Fruit fly (Drosophila melanogaster) whole organism, embryonic: ENCODE measurements around the gene CG3198.

Source experiments
- Adf1 ChIP-seq: fragments of 200-800 bp; sonication (Bioruptor generic); IDR thresholded peaks from 2 replicates; pipeline ENCODE4 v1.3.6; 2022; ENCODE audit warnings: missing biosample characterization, missing genetic modification characterization
- CG10462 ChIP-seq: fragments of 200-800 bp; sonication (Bioruptor generic); optimal IDR thresholded peaks from 2 replicates; lab custom pipeline; 2016; ENCODE audit warnings: missing biosample characterization, missing genetic modification characterization
- CG12744 ChIP-seq: fragments of 200-800 bp; sonication (Bioruptor generic); optimal IDR thresholded peaks from 2 replicates; lab custom pipeline; 2016; ENCODE audit warnings: missing biosample characterization, missing genetic modification characterization
- CG14667 ChIP-seq: fragments of 200-800 bp; sonication (Bioruptor generic); IDR thresholded peaks from 2 replicates; pipeline ENCODE4 v1.3.6; 2022; ENCODE audit warnings: missing biosample characterization, missing genetic modification characterization
- CG15011 ChIP-seq: fragments of 200-800 bp; sonication (Bioruptor generic); optimal IDR thresholded peaks from 3 replicates; lab custom pipeline; 2018; ENCODE audit warnings: missing biosample characterization, mild to moderate bottlenecking, missing genetic modification characterization
- CG15269 ChIP-seq: fragments of 200-800 bp; sonication (Bioruptor generic); optimal IDR thresholded peaks from 2 replicates; lab custom pipeline; 2018; ENCODE audit warnings: missing biosample characterization, mild to moderate bottlenecking, missing genetic modification characterization, moderate library complexity
- CG15479 ChIP-seq: fragments of 200-800 bp; sonication (Bioruptor generic); optimal IDR thresholded peaks from 3 replicates; lab custom pipeline; 2019; ENCODE audit warnings: missing biosample characterization, mild to moderate bottlenecking, missing genetic modification characterization, moderate library complexity
- CG1602 ChIP-seq: fragments of 200-800 bp; sonication (Bioruptor generic); optimal IDR thresholded peaks from 3 replicates; lab custom pipeline; 2016; ENCODE audit warnings: missing biosample characterization, missing genetic modification characterization
- CG1647 ChIP-seq: fragments of 200-800 bp; sonication (Bioruptor generic); optimal IDR thresholded peaks from 3 replicates; lab custom pipeline; 2016; ENCODE audit warnings: missing biosample characterization, missing genetic modification characterization
- CG17328 ChIP-seq: fragments of 200-800 bp; sonication (Bioruptor generic); IDR thresholded peaks from 2 replicates; pipeline ENCODE4 v1.3.6; 2022; ENCODE audit warnings: missing biosample characterization, missing genetic modification characterization
- CG17361 ChIP-seq: fragments of 200-800 bp; sonication (Bioruptor generic); IDR thresholded peaks from 3 replicates; pipeline ENCODE4 v1.3.6; 2022; ENCODE audit warnings: missing biosample characterization, missing genetic modification characterization
- CG1792 ChIP-seq: fragments of 200-800 bp; sonication (Bioruptor generic); optimal IDR thresholded peaks from 2 replicates; lab custom pipeline; 2016; ENCODE audit warnings: missing biosample characterization, missing genetic modification characterization
- CG18619 ChIP-seq: fragments of 200-800 bp; sonication (Bioruptor generic); optimal IDR thresholded peaks from 3 replicates; lab custom pipeline; 2017; ENCODE audit warnings: missing biosample characterization, mild to moderate bottlenecking, missing genetic modification characterization
- CG2129 ChIP-seq: fragments of 200-800 bp; sonication (Bioruptor generic); IDR thresholded peaks from 2 replicates; pipeline ENCODE4 v1.3.6; 2022; ENCODE audit warnings: missing biosample characterization, missing genetic modification characterization; ENCODE audit not compliant: partially characterized antibody
- CG34224 ChIP-seq: fragments of 200-800 bp; sonication (Bioruptor generic); IDR thresholded peaks from 3 replicates; pipeline ENCODE4 v1.3.6; 2022; ENCODE audit warnings: missing biosample characterization, missing genetic modification characterization; ENCODE audit not compliant: partially characterized antibody
- CG6272 ChIP-seq: fragments of 200-800 bp; sonication (Bioruptor generic); IDR thresholded peaks from 2 replicates; pipeline ENCODE4 v1.3.6; 2022; ENCODE audit warnings: missing biosample characterization, missing genetic modification characterization
- CG6765 ChIP-seq: fragments of 200-800 bp; sonication (Bioruptor generic); optimal IDR thresholded peaks from 3 replicates; lab custom pipeline; 2017; ENCODE audit warnings: missing biosample characterization, mild to moderate bottlenecking, missing genetic modification characterization
- CG7786 ChIP-seq: fragments of 200-800 bp; sonication (Bioruptor generic); optimal IDR thresholded peaks from 2 replicates; lab custom pipeline; 2016; ENCODE audit warnings: missing biosample characterization, missing genetic modification characterization
- CG7839 ChIP-seq: fragments of 200-800 bp; sonication (Bioruptor generic); optimal IDR thresholded peaks from 3 replicates; lab custom pipeline; 2018; ENCODE audit warnings: missing biosample characterization, mild to moderate bottlenecking, missing genetic modification characterization, moderate library complexity
- CG7987 ChIP-seq: fragments of 200-800 bp; sonication (Bioruptor generic); optimal IDR thresholded peaks from 2 replicates; lab custom pipeline; 2018; ENCODE audit warnings: missing biosample characterization, mild to moderate bottlenecking, missing genetic modification characterization, moderate library complexity
- CG8388 ChIP-seq: fragments of 200-800 bp; sonication (Bioruptor generic); optimal IDR thresholded peaks from 2 replicates; lab custom pipeline; 2019; ENCODE audit warnings: missing biosample characterization, mild to moderate bottlenecking, missing genetic modification characterization, moderate library complexity
- CG8478 ChIP-seq: fragments of >200 bp; optimal IDR thresholded peaks from 2 replicates; lab custom pipeline; 2018
- CG9727 ChIP-seq: fragments of 200-800 bp; sonication (Bioruptor generic); optimal IDR thresholded peaks from 3 replicates; lab custom pipeline; 2017; ENCODE audit warnings: missing biosample characterization, mild to moderate bottlenecking, missing genetic modification characterization
- CG9797 ChIP-seq: fragments of 200-800 bp; sonication (Bioruptor generic); optimal IDR thresholded peaks from 3 replicates; lab custom pipeline; 2018; ENCODE audit warnings: missing biosample characterization, mild to moderate bottlenecking, missing genetic modification characterization
- D19B ChIP-seq: fragments of 200-800 bp; sonication (Bioruptor generic); optimal IDR thresholded peaks from 2 replicates; lab custom pipeline; 2017; ENCODE audit warnings: missing biosample characterization, mild to moderate bottlenecking, missing genetic modification characterization
- E2f2 ChIP-seq: fragments of 200-800 bp; sonication (Bioruptor generic); IDR thresholded peaks from 2 replicates; pipeline ENCODE4 v1.3.6; 2022; ENCODE audit warnings: missing biosample characterization, missing genetic modification characterization
- Hand ChIP-seq: fragments of 200-800 bp; sonication (Bioruptor generic); optimal IDR thresholded peaks from 2 replicates; lab custom pipeline; 2017; ENCODE audit warnings: mild to moderate bottlenecking, missing biosample characterization, missing genetic modification reagents, missing genetic modification characterization
- Hr3 ChIP-seq: fragments of 200-800 bp; sonication (Bioruptor generic); optimal IDR thresholded peaks from 3 replicates; lab custom pipeline; 2016; ENCODE audit warnings: missing biosample characterization, missing genetic modification characterization
- Jarid2 ChIP-seq: fragments of 200-800 bp; sonication (Bioruptor generic); optimal IDR thresholded peaks from 3 replicates; lab custom pipeline; 2017; ENCODE audit warnings: mild to moderate bottlenecking, missing biosample characterization, missing genetic modification reagents, missing genetic modification characterization
- Max ChIP-seq: fragments of 200-800 bp; sonication (Bioruptor generic); optimal IDR thresholded peaks from 2 replicates; lab custom pipeline; 2016; ENCODE audit warnings: missing biosample characterization, mild to moderate bottlenecking, missing genetic modification characterization
- Meics ChIP-seq: fragments of 200-800 bp; sonication (Bioruptor generic); optimal IDR thresholded peaks from 2 replicates; lab custom pipeline; 2017; ENCODE audit warnings: missing biosample characterization, mild to moderate bottlenecking, missing genetic modification characterization
- Nf-YC ChIP-seq: fragments of 200-800 bp; optimal IDR thresholded peaks from 3 replicates; lab custom pipeline; 2019; ENCODE audit warnings: missing biosample characterization, mild to moderate bottlenecking, missing genetic modification characterization, moderate library complexity
- Pdp1 ChIP-seq, 2 experiments: fragments of 200-800 bp; sonication (Bioruptor generic); optimal IDR thresholded peaks; 3 replicates each; lab custom pipeline; 2016; ENCODE audit warnings: missing biosample characterization in 2 of 2, missing genetic modification characterization in 2 of 2, mild to moderate bottlenecking in 1 of 2, moderate library complexity in 1 of 2
- Trl ChIP-seq, 3 experiments: fragments of >200 bp in 2 of 3; fragments of 200-800 bp in 1 of 3; sonication (Bioruptor generic) in 1 of 3; optimal IDR thresholded peaks; 2 replicates in 1 of 3; 3 replicates in 2 of 3; lab custom pipeline; 2016 to 2017; ENCODE audit warnings: missing biosample characterization in 1 of 3, missing genetic modification characterization in 1 of 3
- al ChIP-seq: fragments of 200-800 bp; sonication (Bioruptor generic); IDR thresholded peaks from 2 replicates; pipeline ENCODE4 v1.3.6; 2022; ENCODE audit warnings: missing biosample characterization, missing genetic modification characterization
- caup ChIP-seq: fragments of 200-800 bp; sonication (Bioruptor generic); optimal IDR thresholded peaks from 3 replicates; lab custom pipeline; 2017; ENCODE audit warnings: missing biosample characterization, mild to moderate bottlenecking, missing genetic modification characterization, moderate library complexity; ENCODE audit not compliant: severe bottlenecking
- gcm ChIP-seq: fragments of 200-800 bp; sonication (Bioruptor generic); optimal IDR thresholded peaks from 2 replicates; lab custom pipeline; 2019; ENCODE audit warnings: missing biosample characterization, mild to moderate bottlenecking, missing genetic modification characterization, moderate library complexity
- grau ChIP-seq: fragments of 200-800 bp; optimal IDR thresholded peaks from 3 replicates; lab custom pipeline; 2019; ENCODE audit warnings: missing biosample characterization, mild to moderate bottlenecking, missing genetic modification characterization, moderate library complexity
- kay ChIP-seq: fragments of 200-800 bp; sonication (Bioruptor generic); optimal IDR thresholded peaks from 2 replicates; lab custom pipeline; 2016; ENCODE audit warnings: missing biosample characterization, missing genetic modification characterization
- ken ChIP-seq: fragments of 200-800 bp; sonication (Bioruptor generic); IDR thresholded peaks from 3 replicates; pipeline ENCODE4 v1.3.6; 2022; ENCODE audit warnings: missing biosample characterization, missing genetic modification characterization
- mirr ChIP-seq: fragments of 200-800 bp; sonication (Bioruptor generic); optimal IDR thresholded peaks from 3 replicates; lab custom pipeline; 2018; ENCODE audit warnings: missing biosample characterization, mild to moderate bottlenecking, missing genetic modification characterization
- otp ChIP-seq: fragments of 200-800 bp; sonication (Bioruptor generic); IDR thresholded peaks from 3 replicates; pipeline ENCODE4, ENCODE4 v1.3.6; 2022; ENCODE audit warnings: missing biosample characterization, missing genetic modification characterization
- pb ChIP-seq: fragments of 200-800 bp; sonication (Bioruptor generic); optimal IDR thresholded peaks from 3 replicates; lab custom pipeline; 2016; ENCODE audit warnings: missing biosample characterization, missing genetic modification characterization
- pzg ChIP-seq: fragments of 200-800 bp; sonication (Bioruptor generic); optimal IDR thresholded peaks from 3 replicates; lab custom pipeline; 2018; ENCODE audit warnings: missing biosample characterization, mild to moderate bottlenecking, missing genetic modification characterization, moderate library complexity
- ranshi ChIP-seq: fragments of 200-800 bp; sonication (Bioruptor generic); IDR thresholded peaks from 2 replicates; pipeline ENCODE4 v1.3.6; 2022; ENCODE audit warnings: missing biosample characterization, missing genetic modification characterization
- scrt ChIP-seq: fragments of 200-800 bp; sonication (Bioruptor generic); optimal IDR thresholded peaks from 2 replicates; lab custom pipeline; 2018; ENCODE audit warnings: missing biosample characterization, mild to moderate bottlenecking, missing genetic modification characterization, moderate library complexity
- shn ChIP-seq: fragments of 200-800 bp; sonication (Bioruptor generic); optimal IDR thresholded peaks from 3 replicates; lab custom pipeline; 2016; ENCODE audit warnings: missing biosample characterization, missing genetic modification characterization
- so ChIP-seq: fragments of 200-800 bp; sonication (Bioruptor generic); IDR thresholded peaks from 3 replicates; pipeline ENCODE4 v1.3.6; 2022; ENCODE audit warnings: missing biosample characterization, missing genetic modification characterization
- usp ChIP-seq: fragments of >200 bp; optimal IDR thresholded peaks from 2 replicates; lab custom pipeline; 2017; ENCODE audit warnings: missing biosample characterization, missing genetic modification characterization
- zfh1 ChIP-seq: fragments of 200-800 bp; sonication (Bioruptor generic); IDR thresholded peaks from 3 replicates; pipeline ENCODE4 v1.3.6; 2022; ENCODE audit warnings: missing biosample characterization, missing genetic modification characterization

The CG3198 gene

dm6 chrX:6711295-6711694, 37.5 kb upstream of the CG3198 start (continued):
- TF ChIP-seq CG1602, result peak; percentile 49
- peak; percentile 50 for TF ChIP-seq CG1792 (GFP tag; lab: Kevin White, UChicago)
- peak; percentile 48; the same call in 1 of the 2 replicates for TF ChIP-seq ranshi (GFP tag; lab: Robert Waterston, UW)
- peak; percentile 75 for TF ChIP-seq CG17328 (GFP tag; lab: Robert Waterston, UW)
- peak; percentile 68 for TF ChIP-seq Hr3 (GFP tag; lab: Kevin White, UChicago)
- TF ChIP-seq CG10462, result peak; percentile 37
- peak; percentile 53 for TF ChIP-seq Nf-YC (tag; lab: Kevin White, UChicago)
- peak; percentile 44; the same call in 1 of the 2 replicates for TF ChIP-seq CG14667 (GFP tag; lab: Robert Waterston, UW)
- peak; percentile 50 for TF ChIP-seq CG1647 (GFP tag; lab: Kevin White, UChicago)
- TF ChIP-seq Meics (GFP tag; lab: Kevin White, UChicago), result peak; percentile 81
- TF ChIP-seq CG15011, result peak; percentile 62
- TF ChIP-seq D19B (GFP tag; lab: Kevin White, UChicago), result peak; percentile 45
- TF ChIP-seq CG9797 (GFP tag; lab: Kevin White, UChicago), result no peak
- peak; percentile 69 for TF ChIP-seq caup (GFP tag; lab: Kevin White, UChicago)
- no peak for TF ChIP-seq pzg (GFP tag; lab: Kevin White, UChicago)
- TF ChIP-seq CG34224 (GFP tag; lab: Robert Waterston, UW), result no peak
- no peak for TF ChIP-seq CG15479 (GFP tag; lab: Kevin White, UChicago)
- TF ChIP-seq CG17361 (GFP tag; lab: Robert Waterston, UW), result peak; percentile 76
- TF ChIP-seq E2f2 (GFP tag; lab: Robert Waterston, UW), result peak; percentile 61
- peak; percentile 74 for TF ChIP-seq CG18619 (GFP tag; lab: Kevin White, UChicago)
- peak; percentile 83 for TF ChIP-seq Hand (GFP tag; lab: Kevin White, UChicago)
- TF ChIP-seq zfh1 (GFP tag; lab: Robert Waterston, UW), result peak; percentile 72
- TF ChIP-seq gcm (GFP tag; lab: Kevin White, UChicago), result peak; percentile 81
- TF ChIP-seq CG7839 (tag; lab: Kevin White, UChicago), result peak; percentile 88
- TF ChIP-seq mirr (GFP tag; lab: Kevin White, UChicago), result no peak
- peak; percentile 83 for TF ChIP-seq CG7786 (GFP tag; lab: Kevin White, UChicago)
- peak; percentile 76 to 93 for TF ChIP-seq Pdp1 (GFP tag; optimal IDR thresholded peaks at IDR 0.05; lab: Kevin White, UChicago)
- peak; percentile 47 for TF ChIP-seq CG7987 (GFP tag; lab: Kevin White, UChicago)
- peak; percentile 72 for TF ChIP-seq CG9727
- peak; percentile 39; the same call in 1 of the 2 replicates for TF ChIP-seq al (GFP tag; lab: Robert Waterston, UW)
- TF ChIP-seq scrt (GFP tag; lab: Kevin White, UChicago), result peak; percentile 77
- TF ChIP-seq CG6272 (GFP tag; lab: Robert Waterston, UW), result peak; percentile 67
- TF ChIP-seq kay (GFP tag; lab: Kevin White, UChicago), result peak; percentile 68
- TF ChIP-seq grau (tag; lab: Kevin White, UChicago), result peak; percentile 84
- TF ChIP-seq CG12744 (GFP tag; lab: Kevin White, UChicago), result peak; percentile 63
- peak; percentile 66 for TF ChIP-seq shn (GFP tag; lab: Kevin White, UChicago)
- TF ChIP-seq Trl (optimal IDR thresholded peaks at IDR 0.05; lab: Kevin White, UChicago), result peak; percentile 27 to 62
- peak; percentile 65 for TF ChIP-seq Trl (GFP tag; optimal IDR thresholded peaks at IDR 0.05; lab: Kevin White, UChicago)
- TF ChIP-seq usp (GFP tag; lab: Kevin White, UChicago), result no peak
- peak; percentile 84 for TF ChIP-seq pb (GFP tag; lab: Kevin White, UChicago)
- TF ChIP-seq CG6765 (GFP tag; lab: Kevin White, UChicago), result peak; percentile 54
- peak; percentile 84 for TF ChIP-seq CG15269 (tag; lab: Kevin White, UChicago)
- peak; percentile 70; the same call in 2 of the 3 replicates for TF ChIP-seq ken (GFP tag; lab: Robert Waterston, UW)
- TF ChIP-seq so (GFP tag; lab: Robert Waterston, UW), result peak; percentile 79; the same call in 2 of the 3 replicates
- TF ChIP-seq Adf1 (GFP tag; lab: Robert Waterston, UW), result peak; percentile 33; the same call in 1 of the 2 replicates
- peak; percentile 55 for TF ChIP-seq Max (GFP tag; lab: Kevin White, UChicago)
- peak; percentile 74 for TF ChIP-seq CG8388 (GFP tag; lab: Kevin White, UChicago)
- TF ChIP-seq otp (GFP tag; lab: Robert Waterston, UW), result 0 out of 3 replicates have a peak, but pooled peaks have one; percentile 56
- TF ChIP-seq CG8478, result no peak
- peak; percentile 33 for TF ChIP-seq Jarid2 (GFP tag; lab: Kevin White, UChicago)
- no peak for TF ChIP-seq CG2129 (GFP tag; lab: Robert Waterston, UW)
